Worm (Caenorhabditis elegans) whole organism, L4 larva: ENCODE data around the gene anmt-2.

Experiments
- D1046.2 ChIP-seq: fragments of 200-800 bp; sonication (Bioruptor generic); IDR thresholded peaks from 2 replicates; pipeline ENCODE4 v1.3.6; 2022; ENCODE audit warnings: missing genetic modification characterization, missing compliant biosample characterization
- ceh-20 ChIP-seq: fragments of 200-800 bp; sonication (Bioruptor generic); IDR thresholded peaks from 2 replicates; pipeline ENCODE4 v1.3.6; 2022; ENCODE audit warnings: missing genetic modification reagents, missing genetic modification characterization, missing compliant biosample characterization
- ceh-28 ChIP-seq: fragments of 150-350 bp; optimal IDR thresholded peaks from 2 replicates; lab custom pipeline; 2014; ENCODE audit warnings: missing biosample characterization, missing genetic modification reagents, missing genetic modification characterization
- ceh-82 ChIP-seq: sonication (generic microtip); optimal IDR thresholded peaks from 2 replicates; lab custom pipeline; 2017; ENCODE audit warnings: missing biosample characterization, missing genetic modification characterization
- dmd-9 ChIP-seq: fragments of 200-800 bp; sonication (Bioruptor generic); IDR thresholded peaks from 2 replicates; pipeline ENCODE4 v1.3.6; 2022; ENCODE audit warnings: missing genetic modification reagents, missing genetic modification characterization, missing compliant biosample characterization
- dve-1 ChIP-seq: sonication (generic microtip); optimal IDR thresholded peaks from 2 replicates; lab custom pipeline; 2017; ENCODE audit warnings: antibody characterized with exemption, mild to moderate bottlenecking, missing genetic modification characterization, missing compliant biosample characterization; ENCODE audit not compliant: insufficient read depth
- egl-27 ChIP-seq: sonication (generic microtip); optimal IDR thresholded peaks from 3 replicates; lab custom pipeline; 2017; ENCODE audit warnings: missing biosample characterization, missing genetic modification reagents, missing genetic modification characterization
- hif-1 ChIP-seq, 2 experiments: sonication (generic microtip); optimal IDR thresholded peaks; 2 replicates each; lab custom pipeline; 2016 to 2017; ENCODE audit warnings: missing compliant biosample characterization in 2 of 2, missing genetic modification characterization in 2 of 2, missing genetic modification reagents in 2 of 2, missing genotype in 2 of 2, mild to moderate bottlenecking in 1 of 2
- skn-1 ChIP-seq: fragments of 150-350 bp; optimal IDR thresholded peaks from 2 replicates; lab custom pipeline; 2014; ENCODE audit warnings: missing biosample characterization, missing genetic modification characterization
- snpc-4 ChIP-seq: fragments of 150-350 bp; optimal IDR thresholded peaks from 2 replicates; lab custom pipeline; 2014; ENCODE audit warnings: missing biosample characterization, missing genetic modification characterization
- unc-62 ChIP-seq, 3 experiments: fragments of 150-350 bp in 1 of 3; sonication (generic microtip); optimal IDR thresholded peaks in 2 of 3; peaks in 1 of 3; 1 replicate in 1 of 3; 2 replicates in 2 of 3; lab custom pipeline; 2014 to 2017; ENCODE audit warnings: missing biosample characterization in 3 of 3, missing genetic modification characterization in 3 of 3, missing genetic modification reagents in 3 of 3, missing genotype in 1 of 3

DNA sequence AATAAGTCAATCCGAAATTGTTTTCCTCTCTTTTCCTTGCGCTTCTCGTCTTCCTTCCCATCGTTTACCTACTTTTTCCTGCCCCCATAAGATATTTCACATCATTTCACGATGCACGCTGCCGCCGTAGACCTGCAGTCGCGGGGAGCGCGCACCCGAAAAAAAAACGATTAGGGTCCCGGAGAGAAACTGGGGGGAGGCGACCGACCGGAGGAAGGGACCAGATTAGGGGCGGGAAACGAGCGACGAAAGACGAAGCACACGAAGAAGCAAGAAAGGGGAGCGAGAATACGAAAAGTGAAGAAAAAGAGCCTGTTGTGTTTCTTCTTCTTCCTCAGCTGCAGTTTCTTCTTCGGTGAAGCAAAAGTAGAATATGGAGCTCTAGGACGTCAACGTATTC lies 22.3 kb downstream of the anmt-2 start:
- TF ChIP-seq dve-1 (tag; lab: Kevin White, UChicago) (no peak), unc-62 (GFP tag; optimal IDR thresholded peaks at IDR 0.05 in 1 of 2; lab: Kevin White, UChicago) (peak in 1 of 2 experiments; percentile 93), unc-62 (tag; optimal IDR thresholded peaks at IDR 0.05; lab: Kevin White, UChicago) (no peak), ceh-28 (tag; lab: Kevin White, UChicago) (no peak), ceh-82 (tag; lab: Kevin White, UChicago) (no peak), dmd-9 (GFP tag; lab: Robert Waterston, UW) (no peak), D1046.2 (GFP tag; lab: Robert Waterston, UW) (no peak), egl-27 (tag; lab: Kevin White, UChicago) (no peak), snpc-4 (no peak), hif-1 (tag; optimal IDR thresholded peaks at IDR 0.05; lab: Kevin White, UChicago) (no peak), skn-1 (no peak), ceh-20 (no peak)
